Fruit fly (Drosophila melanogaster): ENCODE data around the gene Mob2.

The Mob2 gene

DNA sequence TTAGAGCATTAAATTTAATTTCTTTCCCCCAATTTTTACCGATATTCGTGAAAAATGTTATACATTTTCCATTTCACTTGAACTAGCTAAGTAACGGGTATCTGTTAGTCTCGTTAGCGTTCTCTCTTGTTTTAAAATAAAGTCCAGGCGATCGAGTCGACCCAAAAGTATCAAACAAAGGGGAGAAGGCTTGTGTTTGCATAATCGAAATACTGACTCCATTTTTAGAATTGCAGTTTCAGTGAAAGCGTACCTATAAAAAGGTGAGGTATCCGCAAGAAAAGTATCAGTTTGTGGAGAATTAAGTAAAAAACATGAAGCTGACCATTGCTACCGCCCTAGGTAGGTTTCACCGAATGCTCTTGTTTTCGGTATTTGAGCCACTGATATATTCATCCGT lies 50.1 kb downstream of the Mob2 start, which contains the start of gene Sgs3:
Gene Sgs3, plus strand, starts transcription at position 301 of the 400 bp plus-strand sequence.
- TF ChIP-seq Eip93F (GFP tag; optimal IDR thresholded peaks at IDR 0.05) (no peak), CG32006 (GFP tag; optimal IDR thresholded peaks at IDR 0.05) (no peak), CG6854 (GFP tag; optimal IDR thresholded peaks at IDR 0.05) (no peak), CG10631 (GFP tag; optimal IDR thresholded peaks at IDR 0.05) (no peak), CG9139 (GFP tag; optimal IDR thresholded peaks at IDR 0.05) (no peak), eg (GFP tag; IDR thresholded peaks at IDR 0.05) (no peak), Blimp-1 (GFP tag; optimal IDR thresholded peaks at IDR 0.05) (no peak), net (GFP tag; optimal IDR thresholded peaks at IDR 0.05) (no peak), CG11762 (GFP tag; optimal IDR thresholded peaks at IDR 0.05; ENCODE audit: insufficient read depth) (no peak), CG8119 (GFP tag; IDR thresholded peaks at IDR 0.05) (no peak), CG6276 (GFP tag; optimal IDR thresholded peaks at IDR 0.05) (no peak), CG6163 (GFP tag; IDR thresholded peaks at IDR 0.05) (no peak), svp (GFP tag) (no peak), Sox102F (GFP tag; optimal IDR thresholded peaks at IDR 0.05) (no peak), vri (GFP tag; optimal IDR thresholded peaks at IDR 0.05) (no peak), CG1621 (tag; optimal IDR thresholded peaks at IDR 0.05) (no peak), fd59A (GFP tag; optimal IDR thresholded peaks at IDR 0.05) (no peak), CG31627 (GFP tag; optimal IDR thresholded peaks at IDR 0.05) (no peak)

DNA sequence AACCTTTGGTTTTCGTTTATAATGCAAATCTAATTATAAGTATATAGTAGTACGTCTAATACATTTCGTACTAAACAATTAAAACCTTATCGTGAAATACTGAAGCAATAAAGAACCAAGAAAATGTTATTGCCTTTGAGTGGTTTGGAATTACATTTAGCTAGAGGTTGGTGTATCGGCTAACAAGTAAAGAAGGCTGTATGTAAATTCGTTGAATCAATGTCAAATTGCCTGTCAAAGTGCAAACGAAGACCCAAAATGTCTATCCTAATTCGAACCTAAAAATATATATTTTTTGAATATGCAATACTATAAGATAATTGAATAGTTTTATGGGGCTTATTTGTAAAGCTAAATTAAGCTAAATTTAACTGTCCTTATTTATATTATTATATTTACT lies 50.8 kb downstream of the Mob2 start:
- TF ChIP-seq topi (GFP tag; optimal IDR thresholded peaks at IDR 0.05) (no peak), Hr39 (GFP tag; optimal IDR thresholded peaks at IDR 0.05) (no peak), fkh (GFP tag; optimal IDR thresholded peaks at IDR 0.05) (peak; percentile 2)

dm6 chr3L:11510489-11510888 lies 51.5 kb downstream of the Mob2 start, which contains the start of gene CG33272:
Gene CG33272 (minus strand): TSS chr3L:11510589.
- TF ChIP-seq pdm3 (GFP tag; optimal IDR thresholded peaks at IDR 0.05) (no peak), OdsH (GFP tag; optimal IDR thresholded peaks at IDR 0.05) (no peak), CG32006 (GFP tag; optimal IDR thresholded peaks at IDR 0.05) (no peak), CG6854 (GFP tag; optimal IDR thresholded peaks at IDR 0.05) (no peak), Hr38 (GFP tag; optimal IDR thresholded peaks at IDR 0.05) (no peak), CG8632 (GFP tag; optimal IDR thresholded peaks at IDR 0.05) (no peak), CG10669 (GFP tag; optimal IDR thresholded peaks at IDR 0.05) (no peak), salr (GFP tag; optimal IDR thresholded peaks at IDR 0.05) (no peak), topi (GFP tag; optimal IDR thresholded peaks at IDR 0.05) (no peak), ss (GFP tag; optimal IDR thresholded peaks at IDR 0.05) (no peak), CG6792 (GFP tag; optimal IDR thresholded peaks at IDR 0.05) (no peak), lz (GFP tag; optimal IDR thresholded peaks at IDR 0.05) (no peak), Eip78C (GFP tag) (no peak), Eip75B (GFP tag; optimal IDR thresholded peaks at IDR 0.05) (no peak), Ets96B (tag; optimal IDR thresholded peaks at IDR 0.05) (no peak), Sox14 (GFP tag; optimal IDR thresholded peaks at IDR 0.05) (no peak), CG4318 (GFP tag; optimal IDR thresholded peaks at IDR 0.05) (no peak), CG10631 (GFP tag; optimal IDR thresholded peaks at IDR 0.05) (no peak)

dm6 chr3L:11509294-11509911 lies 52.6 kb downstream of the Mob2 start, which contains the start of the genes Sgs8 and Sgs7:
Gene Sgs8 (minus strand): TSS chr3L:11509394.
Gene Sgs7 (plus strand): TSS chr3L:11509861.
- TF ChIP-seq CG6808 (GFP tag; optimal IDR thresholded peaks at IDR 0.05) (no peak), CG8119 (GFP tag; IDR thresholded peaks at IDR 0.05) (no peak), CG6792 (GFP tag; optimal IDR thresholded peaks at IDR 0.05) (no peak), CG10631 (GFP tag; optimal IDR thresholded peaks at IDR 0.05) (no peak), fd85E (GFP tag; optimal IDR thresholded peaks at IDR 0.05) (no peak), Hr39 (GFP tag; optimal IDR thresholded peaks at IDR 0.05) (no peak), CG7368 (GFP tag; optimal IDR thresholded peaks at IDR 0.05) (no peak), CG11762 (GFP tag; optimal IDR thresholded peaks at IDR 0.05; ENCODE audit: insufficient read depth) (no peak), Smox (GFP tag; optimal IDR thresholded peaks at IDR 0.05) (no peak)

Measured in whole organism, prepupa.